Worm (Caenorhabditis elegans) whole organism, early embryonic: ENCODE data around the gene F40G12.5.

Experiments
- B0310.2 ChIP-seq: sonication (generic microtip); optimal IDR thresholded peaks from 2 replicates; lab custom pipeline; 2016; ENCODE audit warnings: mild to moderate bottlenecking, missing genetic modification characterization, missing compliant biosample characterization
- ama-1 ChIP-seq: fragments of 150-350 bp; optimal IDR thresholded peaks from 2 replicates; lab custom pipeline; 2014
- hmbx-1 ChIP-seq: sonication (generic microtip); optimal IDR thresholded peaks from 2 replicates; lab custom pipeline; 2016; ENCODE audit warnings: mild to moderate bottlenecking, missing genetic modification characterization, missing compliant biosample characterization
- hmg-4 ChIP-seq: fragments of 200-800 bp; sonication (Bioruptor generic); optimal IDR thresholded peaks from 2 replicates; lab custom pipeline; 2018; ENCODE audit warnings: mild to moderate bottlenecking, missing genetic modification characterization, missing compliant biosample characterization
- pes-1 ChIP-seq: fragments of 200-800 bp; sonication (Bioruptor generic); IDR thresholded peaks from 2 replicates; pipeline ENCODE4 v1.3.6; 2022; ENCODE audit warnings: missing genetic modification reagents, missing genetic modification characterization, missing compliant biosample characterization
- tbx-11 ChIP-seq: fragments of 200-800 bp; sonication (Bioruptor generic); IDR thresholded peaks from 2 replicates; pipeline ENCODE4 v1.3.6; 2022; ENCODE audit warnings: missing genetic modification characterization, missing compliant biosample characterization

ce11 chrV:14312695-14313094 lies 42.1 kb upstream of the F40G12.5 start, which contains the start of gene F14D7.8:
- TF ChIP-seq hmg-4 (GFP tag; lab: Kevin White, UChicago), result no peak
- TF ChIP-seq B0310.2, result no peak
- no peak for TF ChIP-seq hmbx-1 (tag; lab: Kevin White, UChicago)
- no peak for TF ChIP-seq ama-1 (lab: Kevin White, UChicago)
- no peak for TF ChIP-seq tbx-11 (GFP tag; lab: Robert Waterston, UW)
- no peak for TF ChIP-seq pes-1 (GFP tag; lab: Robert Waterston, UW)
